Worm (Caenorhabditis elegans) whole organism, L2 larva: ENCODE data around the gene F32D8.5.

Experiments
- C34F6.9 ChIP-seq: fragments of 150-350 bp; optimal IDR thresholded peaks from 2 replicates; lab custom pipeline; 2014; ENCODE audit warnings: missing biosample characterization, missing genetic modification characterization
- F13H6.1 ChIP-seq: sonication (generic microtip); optimal IDR thresholded peaks from 2 replicates; lab custom pipeline; 2016; ENCODE audit warnings: missing genetic modification characterization, missing compliant biosample characterization
- R02D3.7 ChIP-seq: fragments of 150-350 bp; optimal IDR thresholded peaks from 2 replicates; lab custom pipeline; 2014; ENCODE audit warnings: missing biosample characterization, missing genetic modification characterization
- Y55F3AM.14 ChIP-seq: fragments of 200-800 bp; sonication (Bioruptor generic); optimal IDR thresholded peaks from 2 replicates; lab custom pipeline; 2018; ENCODE audit warnings: mild to moderate bottlenecking, missing genetic modification characterization, missing compliant biosample characterization
- ZK546.5 ChIP-seq: sonication (generic microtip); optimal IDR thresholded peaks from 2 replicates; lab custom pipeline; 2017; ENCODE audit warnings: missing biosample characterization, missing genetic modification characterization
- aly-2 ChIP-seq: fragments of 150-350 bp; optimal IDR thresholded peaks from 2 replicates; lab custom pipeline; 2014; ENCODE audit warnings: missing biosample characterization, missing genetic modification characterization
- ama-1 ChIP-seq: fragments of 150-350 bp; optimal IDR thresholded peaks from 2 replicates; lab custom pipeline; 2018; ENCODE audit warnings: inconsistent platforms
- blmp-1 ChIP-seq: sonication (generic microtip); optimal IDR thresholded peaks from 2 replicates; lab custom pipeline; 2017; ENCODE audit warnings: missing genetic modification characterization, mild to moderate bottlenecking, missing compliant biosample characterization, antibody characterized with exemption, moderate library complexity; ENCODE audit not compliant: insufficient read depth
- ceh-16 ChIP-seq: fragments of 150-350 bp; optimal IDR thresholded peaks from 2 replicates; lab custom pipeline; 2014; ENCODE audit warnings: missing biosample characterization, missing genetic modification characterization
- dmd-4 ChIP-seq: sonication (generic microtip); optimal IDR thresholded peaks from 2 replicates; lab custom pipeline; 2017; ENCODE audit warnings: missing biosample characterization, missing genetic modification characterization
- elt-1 ChIP-seq: fragments of 150-350 bp; optimal IDR thresholded peaks from 2 replicates; lab custom pipeline; 2014; ENCODE audit warnings: missing biosample characterization, missing genetic modification characterization
- elt-3 ChIP-seq: sonication (generic microtip); optimal IDR thresholded peaks from 2 replicates; lab custom pipeline; 2017; ENCODE audit warnings: missing biosample characterization, missing genetic modification characterization
- lin-11 ChIP-seq: fragments of 150-350 bp; sonication (generic microtip); optimal IDR thresholded peaks from 2 replicates; lab custom pipeline; 2014; ENCODE audit warnings: missing biosample characterization, missing genetic modification characterization, inconsistent platforms, mixed read lengths
- lsy-2 ChIP-seq, 2 experiments: fragments of 150-350 bp in 1 of 2; sonication (generic microtip) in 1 of 2; optimal IDR thresholded peaks; 2 replicates each; lab custom pipeline; 2014 to 2017; ENCODE audit warnings: missing biosample characterization in 2 of 2, missing genetic modification characterization in 2 of 2
- mbf-1 ChIP-seq: sonication (generic microtip); optimal IDR thresholded peaks from 2 replicates; lab custom pipeline; 2017; ENCODE audit warnings: missing biosample characterization, missing genetic modification characterization
- nhr-23 ChIP-seq: fragments of 150-350 bp; optimal IDR thresholded peaks from 2 replicates; lab custom pipeline; 2014; ENCODE audit warnings: missing biosample characterization, missing genetic modification reagents, missing genetic modification characterization
- nhr-25 ChIP-seq: fragments of 150-350 bp; sonication (generic microtip); optimal IDR thresholded peaks from 3 replicates; lab custom pipeline; 2014; ENCODE audit warnings: missing biosample characterization, missing genetic modification characterization
- peb-1 ChIP-seq: fragments of 150-350 bp; optimal IDR thresholded peaks from 2 replicates; lab custom pipeline; 2014; ENCODE audit warnings: missing biosample characterization, missing genetic modification characterization
- sem-4 ChIP-seq: fragments of 150-350 bp; optimal IDR thresholded peaks from 2 replicates; lab custom pipeline; 2014; ENCODE audit warnings: missing biosample characterization, missing genetic modification reagents, missing genetic modification characterization
- skn-1 ChIP-seq: sonication (generic microtip); optimal IDR thresholded peaks from 2 replicates; lab custom pipeline; 2017; ENCODE audit warnings: missing biosample characterization, missing genetic modification characterization
- sma-3 ChIP-seq: sonication (generic microtip); optimal IDR thresholded peaks from 2 replicates; lab custom pipeline; 2016; ENCODE audit warnings: missing genetic modification reagents, missing genetic modification characterization, missing compliant biosample characterization
- snpc-4 ChIP-seq: fragments of 150-350 bp; optimal IDR thresholded peaks from 2 replicates; lab custom pipeline; 2014; ENCODE audit warnings: missing biosample characterization, missing genetic modification characterization
- unc-39 ChIP-seq: fragments of 150-350 bp; optimal IDR thresholded peaks from 2 replicates; lab custom pipeline; 2014; ENCODE audit warnings: missing biosample characterization, missing genetic modification characterization
- unc-55 ChIP-seq: fragments of 150-350 bp; sonication (generic microtip); optimal IDR thresholded peaks from 3 replicates; lab custom pipeline; 2014; ENCODE audit warnings: missing biosample characterization, missing genetic modification reagents, missing genetic modification characterization
- unc-62 ChIP-seq: fragments of 150-350 bp; optimal IDR thresholded peaks from 2 replicates; lab custom pipeline; 2014; ENCODE audit warnings: missing biosample characterization, missing genetic modification reagents, missing genetic modification characterization
- ztf-1 ChIP-seq: fragments of 200-800 bp; sonication (Bioruptor generic); conservative IDR thresholded peaks from 2 replicates; pipeline ENCODE4 v1.3.6; 2022; ENCODE audit warnings: missing genetic modification characterization, missing compliant biosample characterization
- ztf-4 ChIP-seq: fragments of 150-350 bp; optimal IDR thresholded peaks from 2 replicates; lab custom pipeline; 2014; ENCODE audit warnings: missing biosample characterization, missing genetic modification characterization

F32D8.5 gene

ce11 chrV:10940571-10940991 lies 46.0 kb downstream of the F32D8.5 start (continued):
- TF ChIP-seq sma-3 (GFP tag; lab: Kevin White, UChicago) (peak; percentile 72), unc-55 (peak; percentile 59), R02D3.7 (no peak), lin-11 (tag; lab: Kevin White, UChicago) (no peak), elt-3 (tag; lab: Kevin White, UChicago) (no peak), unc-39 (tag; lab: Kevin White, UChicago) (no peak), Y55F3AM.14 (GFP tag; lab: Kevin White, UChicago) (peak; percentile 77), sem-4 (tag; lab: Kevin White, UChicago) (no peak), ceh-16 (tag; lab: Kevin White, UChicago) (no peak), nhr-23 (no peak), aly-2 (tag; lab: Kevin White, UChicago) (no peak), ztf-4 (tag; lab: Kevin White, UChicago) (peak; percentile 48), F13H6.1 (tag; lab: Kevin White, UChicago) (peak; percentile 77), blmp-1 (tag; lab: Kevin White, UChicago) (peak; percentile 71), ZK546.5 (tag; lab: Kevin White, UChicago) (no peak)

DNA sequence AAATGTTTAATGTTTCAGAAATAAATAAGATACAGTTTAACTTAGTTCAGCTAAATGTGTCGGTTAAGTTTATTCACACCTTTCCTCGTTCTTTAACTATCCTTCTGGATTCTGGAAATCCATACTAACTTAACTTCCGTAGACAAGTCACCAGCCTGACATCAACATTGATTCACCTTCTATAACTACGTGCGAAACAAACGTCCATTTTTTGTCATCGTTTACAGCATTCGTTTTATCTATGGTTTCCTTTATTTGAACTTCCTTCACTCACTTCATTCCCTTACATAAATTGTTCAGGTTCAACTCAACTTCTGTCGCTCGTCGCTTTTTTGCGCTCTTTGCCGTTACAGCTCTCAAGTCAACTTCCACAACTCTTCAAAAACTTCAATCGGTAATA lies 46.5 kb downstream of the F32D8.5 start, which contains the start of gene F17C11.26:
F17C11.26 (plus strand) TSS at position 301 of the 400 bp plus-strand sequence.
- TF ChIP-seq sem-4 (tag; lab: Kevin White, UChicago) (no peak), F13H6.1 (tag; lab: Kevin White, UChicago) (no peak), nhr-25 (tag; lab: Kevin White, UChicago) (no peak)

DNA sequence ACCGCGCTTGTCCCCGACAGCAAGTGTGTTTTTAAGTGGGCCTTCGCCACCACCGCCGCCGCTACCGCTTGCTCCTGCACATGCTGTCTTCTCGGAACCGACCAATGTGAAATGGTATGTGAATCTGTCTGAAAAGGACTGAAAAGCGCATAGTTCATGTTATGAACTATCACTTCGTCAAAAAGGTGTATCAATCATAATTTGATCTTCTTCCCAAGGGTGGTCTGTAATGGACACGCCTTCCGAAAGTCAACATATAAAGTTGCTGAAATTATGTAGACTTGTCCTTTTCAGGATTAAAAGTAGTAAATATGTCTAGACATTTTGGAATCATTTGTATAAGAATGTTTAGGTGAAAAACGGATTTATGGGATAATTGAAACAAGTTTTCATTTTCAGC lies 47.6 kb downstream of the F32D8.5 start, which contains the start of gene zip-9:
zip-9 (plus strand) TSS at position 301 of the 400 bp plus-strand sequence.
- TF ChIP-seq dmd-4 (tag; lab: Kevin White, UChicago) (no peak), unc-55 (no peak), mbf-1 (tag; lab: Kevin White, UChicago) (no peak), unc-62 (GFP tag; lab: Kevin White, UChicago) (no peak), snpc-4 (tag; lab: Kevin White, UChicago) (no peak), sem-4 (tag; lab: Kevin White, UChicago) (no peak), F13H6.1 (tag; lab: Kevin White, UChicago) (no peak), peb-1 (tag; lab: Kevin White, UChicago) (no peak), C34F6.9 (tag; lab: Kevin White, UChicago) (no peak), aly-2 (tag; lab: Kevin White, UChicago) (no peak), ama-1 (lab: Kevin White, UChicago) (no peak), ceh-16 (tag; lab: Kevin White, UChicago) (no peak), Y55F3AM.14 (GFP tag; lab: Kevin White, UChicago) (no peak), blmp-1 (tag; lab: Kevin White, UChicago) (no peak), ztf-1 (GFP tag; lab: Robert Waterston, UW) (no peak), skn-1 (tag; lab: Kevin White, UChicago) (no peak)

- TF ChIP-seq lsy-2 (tag; optimal IDR thresholded peaks at IDR 0.05; lab: Kevin White, UChicago) (peak in 1 of 2 experiments; percentile 15), elt-1 (tag; lab: Kevin White, UChicago) (no peak)
Observed at ce11 chrV:10944903-10945302, 50.3 kb downstream of the F32D8.5 start.
